Fruit fly (Drosophila melanogaster) whole organism, embryonic: ENCODE measurements around the gene scpr-A.

Experiments used
- ATbp ChIP-seq: fragments of 200-800 bp; sonication (Bioruptor generic); optimal IDR thresholded peaks from 2 replicates; lab custom pipeline; 2017; ENCODE audit warnings: missing biosample characterization, mild to moderate bottlenecking, missing genetic modification characterization, missing genetic modification reagents
- Bgb ChIP-seq: fragments of 200-800 bp; sonication (Bioruptor generic); IDR thresholded peaks from 2 replicates; pipeline ENCODE4 v1.3.6; 2022; ENCODE audit warnings: missing biosample characterization, missing genetic modification characterization; ENCODE audit not compliant: partially characterized antibody
- CG10543 ChIP-seq: fragments of 200-800 bp; sonication (Bioruptor generic); optimal IDR thresholded peaks from 3 replicates; lab custom pipeline; 2017; ENCODE audit warnings: missing biosample characterization, mild to moderate bottlenecking, missing genetic modification characterization, moderate library complexity
- CG11696 ChIP-seq: fragments of 200-800 bp; sonication (Bioruptor generic); IDR thresholded peaks from 2 replicates; pipeline ENCODE4 v1.3.6; 2022; ENCODE audit warnings: missing biosample characterization, missing genetic modification characterization
- CG13775 ChIP-seq: fragments of 200-800 bp; sonication (Bioruptor generic); optimal IDR thresholded peaks from 3 replicates; lab custom pipeline; 2017; ENCODE audit warnings: missing biosample characterization, mild to moderate bottlenecking, missing genetic modification characterization
- CG17328 ChIP-seq: fragments of 200-800 bp; sonication (Bioruptor generic); IDR thresholded peaks from 2 replicates; pipeline ENCODE4 v1.3.6; 2022; ENCODE audit warnings: missing biosample characterization, missing genetic modification characterization
- CG2116 ChIP-seq: fragments of 200-800 bp; sonication (Bioruptor generic); optimal IDR thresholded peaks from 3 replicates; lab custom pipeline; 2018; ENCODE audit warnings: missing biosample characterization, mild to moderate bottlenecking, missing genetic modification characterization
- CG30403 ChIP-seq: fragments of 200-800 bp; sonication (Bioruptor generic); optimal IDR thresholded peaks from 3 replicates; lab custom pipeline; 2016; ENCODE audit warnings: missing biosample characterization, missing genetic modification characterization
- CG34422 ChIP-seq: fragments of 200-800 bp; sonication (Bioruptor generic); IDR thresholded peaks from 3 replicates; pipeline ENCODE4 v1.3.6; 2022; ENCODE audit warnings: missing biosample characterization, missing genetic modification characterization
- CG4730 ChIP-seq: fragments of 200-800 bp; sonication (Bioruptor generic); IDR thresholded peaks from 2 replicates; pipeline ENCODE4 v1.3.6; 2022; ENCODE audit warnings: missing biosample characterization, missing genetic modification characterization
- CG6254 ChIP-seq: fragments of 200-800 bp; sonication (Bioruptor generic); optimal IDR thresholded peaks from 3 replicates; lab custom pipeline; 2017; ENCODE audit warnings: mild to moderate bottlenecking, missing biosample characterization, missing genetic modification reagents, missing genetic modification characterization
- CG7556 ChIP-seq: fragments of 200-800 bp; sonication (Bioruptor generic); optimal IDR thresholded peaks from 2 replicates; lab custom pipeline; 2017; ENCODE audit warnings: missing biosample characterization, mild to moderate bottlenecking, missing genetic modification characterization
- CG8089 ChIP-seq: fragments of 200-800 bp; sonication (Bioruptor generic); optimal IDR thresholded peaks from 3 replicates; lab custom pipeline; 2016; ENCODE audit warnings: missing biosample characterization, missing genetic modification characterization
- Dbx ChIP-seq: fragments of 200-800 bp; sonication (Bioruptor generic); IDR thresholded peaks from 3 replicates; pipeline ENCODE4 v1.3.6; 2022; ENCODE audit warnings: missing biosample characterization, missing genetic modification characterization
- Elba2 ChIP-seq: fragments of 200-800 bp; sonication (Bioruptor generic); optimal IDR thresholded peaks from 3 replicates; lab custom pipeline; 2016; ENCODE audit warnings: missing biosample characterization, missing genetic modification characterization
- Ets97D ChIP-seq: fragments of 200-800 bp; sonication (Bioruptor generic); optimal IDR thresholded peaks from 3 replicates; lab custom pipeline; 2016; ENCODE audit warnings: missing biosample characterization, missing genetic modification characterization
- H15 ChIP-seq: fragments of 200-800 bp; sonication (Bioruptor generic); IDR thresholded peaks from 3 replicates; pipeline ENCODE4 v1.3.6; 2022; ENCODE audit warnings: missing biosample characterization, missing genetic modification characterization
- HLH4C ChIP-seq: fragments of 200-800 bp; sonication (Bioruptor generic); IDR thresholded peaks from 3 replicates; pipeline ENCODE4 v1.3.6; 2022; ENCODE audit warnings: missing biosample characterization, missing genetic modification characterization; ENCODE audit not compliant: partially characterized antibody
- HmgD ChIP-seq: fragments of 200-800 bp; sonication (Bioruptor generic); optimal IDR thresholded peaks from 3 replicates; lab custom pipeline; 2016; ENCODE audit warnings: missing biosample characterization, missing genetic modification characterization
- Hr3 ChIP-seq: fragments of 200-800 bp; sonication (Bioruptor generic); optimal IDR thresholded peaks from 3 replicates; lab custom pipeline; 2016; ENCODE audit warnings: missing biosample characterization, missing genetic modification characterization
- Kr ChIP-seq: fragments of 200-800 bp; sonication (Bioruptor generic); optimal IDR thresholded peaks from 2 replicates; lab custom pipeline; 2017; ENCODE audit warnings: missing biosample characterization, mild to moderate bottlenecking, missing genetic modification characterization
- Lpt ChIP-seq: fragments of >200 bp; optimal IDR thresholded peaks from 2 replicates; lab custom pipeline; 2018; ENCODE audit warnings: missing biosample characterization, missing genetic modification characterization
- Meics ChIP-seq: fragments of 200-800 bp; sonication (Bioruptor generic); optimal IDR thresholded peaks from 2 replicates; lab custom pipeline; 2017; ENCODE audit warnings: missing biosample characterization, mild to moderate bottlenecking, missing genetic modification characterization
- Sry-δ ChIP-seq: fragments of 200-800 bp; sonication (Bioruptor generic); optimal IDR thresholded peaks from 2 replicates; lab custom pipeline; 2016; ENCODE audit warnings: missing biosample characterization, missing genetic modification characterization
- Taf1 ChIP-seq: fragments of 200-800 bp; sonication (Bioruptor generic); IDR thresholded peaks from 2 replicates; pipeline ENCODE4 v1.3.6; 2022; ENCODE audit warnings: missing biosample characterization, missing genetic modification characterization
- Xbp1 ChIP-seq: fragments of 200-800 bp; sonication (Bioruptor generic); optimal IDR thresholded peaks from 3 replicates; lab custom pipeline; 2016; ENCODE audit warnings: missing biosample characterization, mild to moderate bottlenecking, missing genetic modification characterization
- Xrp1 ChIP-seq: fragments of 200-800 bp; sonication (Bioruptor generic); IDR thresholded peaks from 2 replicates; pipeline ENCODE4 v1.3.6; 2022; ENCODE audit warnings: missing biosample characterization, missing genetic modification characterization
- btn ChIP-seq: fragments of 200-800 bp; sonication (Bioruptor generic); optimal IDR thresholded peaks from 2 replicates; lab custom pipeline; 2016; ENCODE audit warnings: missing biosample characterization, missing genetic modification characterization
- crc ChIP-seq: fragments of 200-800 bp; sonication (Bioruptor generic); optimal IDR thresholded peaks from 2 replicates; lab custom pipeline; 2016; ENCODE audit warnings: missing biosample characterization, missing genetic modification characterization
- dati ChIP-seq: fragments of 200-800 bp; sonication (Bioruptor generic); IDR thresholded peaks from 2 replicates; pipeline ENCODE4 v1.3.6; 2022; ENCODE audit warnings: missing biosample characterization, missing genetic modification characterization
- disco-r ChIP-seq: fragments of 200-800 bp; sonication (Bioruptor generic); optimal IDR thresholded peaks from 2 replicates; lab custom pipeline; 2016; ENCODE audit warnings: missing biosample characterization, missing genetic modification characterization
- dm ChIP-seq: fragments of 200-800 bp; sonication (Bioruptor generic); optimal IDR thresholded peaks from 3 replicates; lab custom pipeline; 2016; ENCODE audit warnings: missing biosample characterization, missing genetic modification characterization
- gcm ChIP-seq: fragments of 200-800 bp; sonication (Bioruptor generic); optimal IDR thresholded peaks from 2 replicates; lab custom pipeline; 2019; ENCODE audit warnings: missing biosample characterization, mild to moderate bottlenecking, missing genetic modification characterization, moderate library complexity
- gfzf ChIP-seq: fragments of 200-800 bp; sonication (Bioruptor generic); optimal IDR thresholded peaks from 2 replicates; lab custom pipeline; 2016; ENCODE audit warnings: missing biosample characterization, mild to moderate bottlenecking, missing genetic modification characterization, moderate library complexity
- gro ChIP-seq: fragments of 200-800 bp; sonication (Bioruptor generic); optimal IDR thresholded peaks from 2 replicates; lab custom pipeline; 2016; ENCODE audit warnings: missing biosample characterization, missing genetic modification characterization
- hb ChIP-seq: fragments of 200-800 bp; sonication (Bioruptor generic); IDR thresholded peaks from 3 replicates; pipeline ENCODE4 v1.3.6; 2022; ENCODE audit warnings: missing biosample characterization, missing genetic modification characterization; ENCODE audit not compliant: partially characterized antibody
- kay ChIP-seq: fragments of 200-800 bp; sonication (Bioruptor generic); optimal IDR thresholded peaks from 2 replicates; lab custom pipeline; 2016; ENCODE audit warnings: missing biosample characterization, missing genetic modification characterization
- maf-S ChIP-seq: fragments of 200-800 bp; sonication (Bioruptor generic); optimal IDR thresholded peaks from 2 replicates; lab custom pipeline; 2016; ENCODE audit warnings: missing biosample characterization, missing genetic modification characterization
- onecut ChIP-seq: fragments of 200-800 bp; sonication (Bioruptor generic); IDR thresholded peaks from 2 replicates; pipeline ENCODE4 v1.3.6; 2022; ENCODE audit warnings: missing biosample characterization, missing genetic modification characterization
- repo ChIP-seq: fragments of 200-800 bp; sonication (Bioruptor generic); optimal IDR thresholded peaks from 2 replicates; lab custom pipeline; 2016; ENCODE audit warnings: missing biosample characterization, missing genetic modification characterization
- sqz ChIP-seq: fragments of 200-800 bp; sonication (Bioruptor generic); optimal IDR thresholded peaks from 3 replicates; lab custom pipeline; 2018; ENCODE audit warnings: missing biosample characterization, mild to moderate bottlenecking, missing genetic modification characterization
- stc ChIP-seq: fragments of 200-800 bp; sonication (Bioruptor generic); IDR thresholded peaks from 2 replicates; pipeline ENCODE4 v1.3.6; 2022; ENCODE audit warnings: missing biosample characterization, missing genetic modification characterization
- sug ChIP-seq: fragments of 200-800 bp; optimal IDR thresholded peaks from 2 replicates; lab custom pipeline; 2019; ENCODE audit warnings: missing biosample characterization, mild to moderate bottlenecking, missing genetic modification characterization, moderate library complexity
- twi ChIP-seq: fragments of 200-800 bp; optimal IDR thresholded peaks from 2 replicates; lab custom pipeline; 2019; ENCODE audit warnings: missing biosample characterization, mild to moderate bottlenecking, missing genetic modification characterization, moderate library complexity
- unc-4 ChIP-seq: fragments of 200-800 bp; sonication (Bioruptor generic); IDR thresholded peaks from 2 replicates; pipeline ENCODE4 v1.3.6; 2022; ENCODE audit warnings: missing biosample characterization, missing genetic modification characterization; ENCODE audit not compliant: partially characterized antibody
- unpg ChIP-seq: fragments of 200-800 bp; sonication (Bioruptor generic); optimal IDR thresholded peaks from 3 replicates; lab custom pipeline; 2018; ENCODE audit warnings: missing biosample characterization, mild to moderate bottlenecking, missing genetic modification characterization, moderate library complexity
- usp ChIP-seq: fragments of >200 bp; optimal IDR thresholded peaks from 2 replicates; lab custom pipeline; 2017; ENCODE audit warnings: missing biosample characterization, missing genetic modification characterization
- yki ChIP-seq: fragments of >200 bp; optimal IDR thresholded peaks from 3 replicates; lab custom pipeline; 2018
- z ChIP-seq: fragments of 200-800 bp; sonication (Bioruptor generic); IDR thresholded peaks from 3 replicates; pipeline ENCODE4 v1.3.6; 2022; ENCODE audit warnings: missing biosample characterization, missing genetic modification characterization
- zen ChIP-seq: fragments of 200-800 bp; sonication (Bioruptor generic); optimal IDR thresholded peaks from 3 replicates; lab custom pipeline; 2018; ENCODE audit warnings: missing biosample characterization, mild to moderate bottlenecking, missing genetic modification characterization, moderate library complexity
- zfh2 ChIP-seq: fragments of 200-800 bp; sonication (Bioruptor generic); optimal IDR thresholded peaks from 2 replicates; lab custom pipeline; 2016; ENCODE audit warnings: missing biosample characterization, missing genetic modification characterization

scpr-A gene

DNA sequence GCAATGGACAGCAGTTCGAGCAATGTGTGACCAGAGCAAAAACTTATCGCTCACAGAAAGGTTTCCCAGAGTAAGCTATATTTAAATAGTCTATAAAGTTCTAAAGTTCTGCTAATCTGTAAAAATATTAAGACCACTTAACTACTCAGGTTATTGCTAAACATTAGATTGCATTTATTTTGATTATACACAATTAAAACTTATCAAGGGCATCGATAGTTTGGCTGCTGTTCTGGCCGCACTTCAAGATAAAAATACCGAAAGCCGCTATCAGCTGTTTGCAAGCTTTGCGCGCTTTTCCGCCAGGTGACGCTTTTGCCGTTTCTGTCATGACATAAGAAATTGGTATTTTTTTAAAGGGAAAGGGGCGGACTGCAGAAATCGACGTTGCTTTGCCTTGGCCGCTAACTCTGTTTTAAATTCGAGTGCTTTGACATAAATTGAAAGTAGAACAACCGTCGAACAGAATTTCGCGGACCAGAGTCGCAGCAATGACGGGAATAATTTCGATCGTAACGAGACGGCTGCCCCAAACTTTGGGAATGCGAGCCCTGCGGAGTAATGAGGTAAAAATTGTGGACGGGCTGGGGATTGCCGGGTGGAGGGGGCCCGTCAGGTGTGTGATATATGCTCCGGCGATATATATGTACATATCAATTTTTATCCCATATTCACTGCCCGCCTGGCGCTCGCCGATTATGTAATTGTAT, 3.1 kb downstream of the scpr-A start, which contains the start of the genes CG17734 and CG5214 (continued):
- no peak for TF ChIP-seq Kr (GFP tag; lab: Kevin White, UChicago)
- no peak for TF ChIP-seq CG8089 (GFP tag; lab: Kevin White, UChicago)
- TF ChIP-seq crc (GFP tag; lab: Kevin White, UChicago): no peak
- TF ChIP-seq sug: peak; percentile 58
- TF ChIP-seq Xrp1 (GFP tag; lab: Robert Waterston, UW): no peak
- TF ChIP-seq z (GFP tag; lab: Robert Waterston, UW): no peak
- no peak for TF ChIP-seq usp (GFP tag; lab: Kevin White, UChicago)
- TF ChIP-seq ATbp: no peak
- TF ChIP-seq HLH4C (GFP tag; lab: Robert Waterston, UW): peak; percentile 58; the same call in 2 of the 3 replicates
- TF ChIP-seq yki: no peak
- no peak for TF ChIP-seq Taf1 (GFP tag; lab: Robert Waterston, UW)
- TF ChIP-seq gro (GFP tag; lab: Kevin White, UChicago): peak; percentile 71
- no peak for TF ChIP-seq stc (GFP tag; lab: Robert Waterston, UW)
- peak; percentile 41 for TF ChIP-seq CG2116 (GFP tag; lab: Kevin White, UChicago)
- TF ChIP-seq Xbp1: no peak
- TF ChIP-seq CG4730 (GFP tag; lab: Robert Waterston, UW): no peak
- no peak for TF ChIP-seq H15 (GFP tag; lab: Robert Waterston, UW)
- no peak for TF ChIP-seq dati (GFP tag; lab: Robert Waterston, UW)
- TF ChIP-seq CG17328: no peak
- no peak for TF ChIP-seq twi (tag; lab: Kevin White, UChicago)
- no peak for TF ChIP-seq zen (tag; lab: Kevin White, UChicago)
- TF ChIP-seq dm: peak; percentile 47
- TF ChIP-seq repo (GFP tag; lab: Kevin White, UChicago): no peak
- no peak for TF ChIP-seq CG11696 (GFP tag; lab: Robert Waterston, UW)
- TF ChIP-seq Sry-δ (GFP tag; lab: Kevin White, UChicago): peak; percentile 73
- TF ChIP-seq kay (GFP tag; lab: Kevin White, UChicago): peak; percentile 21
- no peak for TF ChIP-seq Lpt (GFP tag; lab: Kevin White, UChicago)
- TF ChIP-seq CG34422 (GFP tag; lab: Robert Waterston, UW): no peak
- TF ChIP-seq hb: peak; percentile 30; the same call in 1 of the 3 replicates
- no peak for TF ChIP-seq unpg (GFP tag; lab: Kevin White, UChicago)
- 0 out of 2 replicates have a peak, but pooled peaks have one; percentile 13 for TF ChIP-seq onecut
- no peak for TF ChIP-seq gcm
- peak; percentile 65 for TF ChIP-seq Hr3 (GFP tag; lab: Kevin White, UChicago)
- TF ChIP-seq sqz (GFP tag; lab: Kevin White, UChicago): no peak
- no peak for TF ChIP-seq disco-r (GFP tag; lab: Kevin White, UChicago)
- TF ChIP-seq CG30403 (GFP tag; lab: Kevin White, UChicago): peak; percentile 50
- peak; percentile 77 for TF ChIP-seq unc-4 (GFP tag; lab: Robert Waterston, UW)
- TF ChIP-seq CG13775 (GFP tag; lab: Kevin White, UChicago): no peak
- TF ChIP-seq CG6254: no peak
- peak; percentile 84 for TF ChIP-seq gfzf
- TF ChIP-seq btn (GFP tag; lab: Kevin White, UChicago): no peak
- TF ChIP-seq maf-S (GFP tag; lab: Kevin White, UChicago): no peak
- peak; percentile 60 for TF ChIP-seq Bgb (GFP tag; lab: Robert Waterston, UW)
- TF ChIP-seq HmgD: peak; percentile 53
- no peak for TF ChIP-seq Elba2
- TF ChIP-seq CG7556 (GFP tag; lab: Kevin White, UChicago): no peak
- no peak for TF ChIP-seq CG10543 (GFP tag; lab: Kevin White, UChicago)
- no peak for TF ChIP-seq Meics
- TF ChIP-seq zfh2 (GFP tag; lab: Kevin White, UChicago): no peak
- TF ChIP-seq Dbx (GFP tag; lab: Robert Waterston, UW): no peak
- peak; percentile 82 for TF ChIP-seq Ets97D (GFP tag; lab: Kevin White, UChicago)
